Worm (Caenorhabditis elegans): ENCODE results near the gene Y26G10.6.

Y26G10.6 gene

ce11 chrV:17659228-17659627 lies 40.5 kb upstream of the Y26G10.6 start, which contains the start of gene fbxa-108 (continued):
- TF ChIP-seq T26A8.4 (GFP tag; IDR thresholded peaks at IDR 0.05) (no peak), F44E2.7 (GFP tag; IDR thresholded peaks at IDR 0.05) (no peak), lir-3 (tag; optimal IDR thresholded peaks at IDR 0.05) (no peak), tag-97 (GFP tag; IDR thresholded peaks at IDR 0.05) (no peak), nhr-28 (tag; optimal IDR thresholded peaks at IDR 0.05) (peak; percentile 94), dve-1 (tag; optimal IDR thresholded peaks at IDR 0.05; ENCODE audit: insufficient read depth) (peak; percentile 93), fos-1 (tag; optimal IDR thresholded peaks at IDR 0.05) (no peak), dmd-6 (GFP tag; IDR thresholded peaks at IDR 0.05) (peak; percentile 97), ceh-20 (GFP tag; IDR thresholded peaks at IDR 0.05) (no peak), cey-2 (tag; optimal IDR thresholded peaks at IDR 0.05; ENCODE audit: borderline replicate concordance, insufficient read depth) (peak; percentile 40), arid-1 (GFP tag; conservative IDR thresholded peaks at IDR 0.05) (no peak), aha-1 (tag) (peak; percentile 94), gei-8 (GFP tag; optimal IDR thresholded peaks at IDR 0.05) (no peak), nhr-111 (GFP tag; optimal IDR thresholded peaks at IDR 0.05) (no peak), F10B5.3 (tag; optimal IDR thresholded peaks at IDR 0.05) (no peak), lin-39 (tag; optimal IDR thresholded peaks at IDR 0.05) (no peak), mxl-2 (GFP tag; conservative IDR thresholded peaks at IDR 0.05) (peak; percentile 87), nhr-77 (tag; optimal IDR thresholded peaks at IDR 0.05) (peak; percentile 90), nhr-10 (tag; optimal IDR thresholded peaks at IDR 0.05) (peak; percentile 48), nhr-11 (tag; optimal IDR thresholded peaks at IDR 0.05) (no peak), pha-4 (GFP tag; IDR thresholded peaks at IDR 0.05) (no peak; the same call in 1 of the 2 replicates), pha-4 (tag; optimal IDR thresholded peaks at IDR 0.05) (no peak), skn-1 (tag; optimal IDR thresholded peaks at IDR 0.05) (no peak), egl-27 (tag; optimal IDR thresholded peaks at IDR 0.05) (no peak), ztf-7 (tag; optimal IDR thresholded peaks at IDR 0.05) (no peak), unc-62 (GFP tag; optimal IDR thresholded peaks at IDR 0.05 in 1 of 2) (no peak), unc-62 (tag; optimal IDR thresholded peaks at IDR 0.05) (no peak), ces-1 (GFP tag; optimal IDR thresholded peaks at IDR 0.05) (no peak), ceh-44 (GFP tag; IDR thresholded peaks at IDR 0.05) (no peak), rbr-2 (tag; optimal IDR thresholded peaks at IDR 0.05) (no peak), nhr-102 (tag; optimal IDR thresholded peaks at IDR 0.05) (peak; percentile 78), mdl-1 (tag; optimal IDR thresholded peaks at IDR 0.05) (peak in 1 of 2 experiments; percentile 32), lin-1 (GFP tag; IDR thresholded peaks at IDR 0.05) (peak; percentile 75), lin-13 (GFP tag; optimal IDR thresholded peaks at IDR 0.05) (peak; percentile 16), ctbp-1 (GFP tag; IDR thresholded peaks at IDR 0.05) (no peak), hlh-30 (tag; optimal IDR thresholded peaks at IDR 0.05; ENCODE audit: insufficient read depth) (peak; percentile 46), duxl-1 (tag; optimal IDR thresholded peaks at IDR 0.05; ENCODE audit: poor library complexity) (no peak), ZK546.5 (tag; optimal IDR thresholded peaks at IDR 0.05) (no peak), madf-5 (GFP tag; IDR thresholded peaks at IDR 0.05) (no peak), hlh-11 (tag; optimal IDR thresholded peaks at IDR 0.05) (peak; percentile 89), dmd-9 (GFP tag; IDR thresholded peaks at IDR 0.05) (no peak), dmd-8 (GFP tag; IDR thresholded peaks at IDR 0.05) (no peak), sdz-12 (GFP tag; optimal IDR thresholded peaks at IDR 0.05) (no peak), mep-1 (tag; optimal IDR thresholded peaks at IDR 0.05) (peak; percentile 56), nhr-76 (tag; optimal IDR thresholded peaks at IDR 0.05) (no peak), lin-38 (GFP tag; IDR thresholded peaks at IDR 0.05) (no peak), nhr-42 (GFP tag; IDR thresholded peaks at IDR 0.05) (no peak), mdt-29 (GFP tag; IDR thresholded peaks at IDR 0.05) (no peak), jun-1 (tag; optimal IDR thresholded peaks at IDR 0.05) (peak; percentile 47), daf-12 (tag; optimal IDR thresholded peaks at IDR 0.05) (no peak), aly-2 (tag; optimal IDR thresholded peaks at IDR 0.05) (no peak), egl-43 (GFP tag; IDR thresholded peaks at IDR 0.05) (no peak), zfp-2 (tag; optimal IDR thresholded peaks at IDR 0.05) (no peak)
